Fruit fly (Drosophila melanogaster): Measurements from ENCODE around the gene unc80.

Gene unc80

dm6 chr3R:27706581-27707181 is 44.4 kb downstream of the unc80 start, which contains the start of the genes CROT and CG12877 (continued):
- peak; percentile 13 for TF ChIP-seq CG6813 (GFP tag; optimal IDR thresholded peaks at IDR 0.05)
- TF ChIP-seq zen2 (GFP tag; IDR thresholded peaks at IDR 0.05; ENCODE audit: partially characterized antibody): no peak
- peak; percentile 41 for TF ChIP-seq NC2β (GFP tag; optimal IDR thresholded peaks at IDR 0.05)
- peak; percentile 56 for TF ChIP-seq CG6654 (GFP tag; optimal IDR thresholded peaks at IDR 0.05)
- TF ChIP-seq slbo (GFP tag; IDR thresholded peaks at IDR 0.05): peak; percentile 89
- TF ChIP-seq Xrp1 (GFP tag; IDR thresholded peaks at IDR 0.05): peak; percentile 76
- TF ChIP-seq CG15601 (tag; optimal IDR thresholded peaks at IDR 0.05): peak; percentile 72
- no peak for TF ChIP-seq her (GFP tag; optimal IDR thresholded peaks at IDR 0.05)
- TF ChIP-seq Bdp1 (GFP tag; optimal IDR thresholded peaks at IDR 0.05): peak; percentile 53
- TF ChIP-seq CTCF (GFP tag; optimal IDR thresholded peaks at IDR 0.05): no peak
- TF ChIP-seq CG2712 (tag; optimal IDR thresholded peaks at IDR 0.05): peak; percentile 85
- TF ChIP-seq Hmr (GFP tag; optimal IDR thresholded peaks at IDR 0.05): peak; percentile 78
- TF ChIP-seq CG3407 (GFP tag; optimal IDR thresholded peaks at IDR 0.05): peak; percentile 43
- peak; percentile 98 for TF ChIP-seq CG9437 (GFP tag; optimal IDR thresholded peaks at IDR 0.05)
- peak; percentile 66 for TF ChIP-seq CG31224 (GFP tag; IDR thresholded peaks at IDR 0.05)
- TF ChIP-seq CG1792 (GFP tag; optimal IDR thresholded peaks at IDR 0.05): no peak
- TF ChIP-seq CoRest (tag; optimal IDR thresholded peaks at IDR 0.05): peak; percentile 92
- no peak for TF ChIP-seq HLH4C (GFP tag; IDR thresholded peaks at IDR 0.05; ENCODE audit: partially characterized antibody)
- TF ChIP-seq CG11695 (GFP tag; IDR thresholded peaks at IDR 0.05): peak; percentile 58; the same call in 1 of the 3 replicates
- peak in 1 of 3 experiments; percentile 88 for TF ChIP-seq lola (GFP tag; optimal IDR thresholded peaks at IDR 0.05)
- peak; percentile 80 for TF ChIP-seq CG32772 (GFP tag; IDR thresholded peaks at IDR 0.05)
- TF ChIP-seq Rx (GFP tag; IDR thresholded peaks at IDR 0.05): peak; percentile 32; the same call in 1 of the 2 replicates
- peak; percentile 33; the same call in 2 of the 3 replicates for TF ChIP-seq CG11560 (tag; IDR thresholded peaks at IDR 0.05)
- TF ChIP-seq jing (GFP tag; optimal IDR thresholded peaks at IDR 0.05): peak; percentile 56
- peak; percentile 80 for TF ChIP-seq CG9727 (GFP tag; optimal IDR thresholded peaks at IDR 0.05)
- TF ChIP-seq CG2116 (GFP tag; optimal IDR thresholded peaks at IDR 0.05): peak; percentile 90
- TF ChIP-seq kah (GFP tag; optimal IDR thresholded peaks at IDR 0.05): no peak
- TF ChIP-seq otp (GFP tag; IDR thresholded peaks at IDR 0.05): 0 out of 3 replicates have a peak, but pooled peaks have one; percentile 53
- peak; percentile 64 for TF ChIP-seq CG1233 (GFP tag; optimal IDR thresholded peaks at IDR 0.05)
- peak; percentile 2 for TF ChIP-seq wek (GFP tag; optimal IDR thresholded peaks at IDR 0.05)
- TF ChIP-seq CG3847 (GFP tag; IDR thresholded peaks at IDR 0.05): peak; percentile 86
- peak; percentile 60 for TF ChIP-seq CG13296 (GFP tag; optimal IDR thresholded peaks at IDR 0.05)
- peak; percentile 36 for TF ChIP-seq CG13894 (tag; optimal IDR thresholded peaks at IDR 0.05)
- peak; percentile 13 for TF ChIP-seq TFAM (GFP tag; optimal IDR thresholded peaks at IDR 0.05)
- TF ChIP-seq crp (GFP tag; optimal IDR thresholded peaks at IDR 0.05): peak; percentile 97 to 98
- peak; percentile 16 for TF ChIP-seq Dp (GFP tag; optimal IDR thresholded peaks at IDR 0.05)
- TF ChIP-seq CG4424 (GFP tag; optimal IDR thresholded peaks at IDR 0.05): peak; percentile 73
- peak; percentile 72 for TF ChIP-seq CG4730 (GFP tag; IDR thresholded peaks at IDR 0.05)
- peak; percentile 89 for TF ChIP-seq CG13775 (GFP tag; optimal IDR thresholded peaks at IDR 0.05)
- peak; percentile 56 for TF ChIP-seq org-1 (GFP tag; optimal IDR thresholded peaks at IDR 0.05)
- TF ChIP-seq Rfx (GFP tag; IDR thresholded peaks at IDR 0.05): peak; percentile 78; the same call in 1 of the 2 replicates
- 0 out of 2 replicates have a peak, but pooled peaks have one; percentile 24 for TF ChIP-seq CG32767 (GFP tag; IDR thresholded peaks at IDR 0.05)
- TF ChIP-seq Mes4 (GFP tag; optimal IDR thresholded peaks at IDR 0.05): no peak
- TF ChIP-seq HLH3B (GFP tag; IDR thresholded peaks at IDR 0.05): peak; percentile 63; the same call in 1 of the 2 replicates
- TF ChIP-seq CG7987 (GFP tag; optimal IDR thresholded peaks at IDR 0.05): no peak
- peak; percentile 30 for TF ChIP-seq CG7786 (GFP tag; optimal IDR thresholded peaks at IDR 0.05)
- no peak for TF ChIP-seq MTF-1 (GFP tag; optimal IDR thresholded peaks at IDR 0.05; ENCODE audit: borderline replicate concordance)
- TF ChIP-seq Tbp (GFP tag; optimal IDR thresholded peaks at IDR 0.05): no peak
- TF ChIP-seq CG17361 (GFP tag; IDR thresholded peaks at IDR 0.05): peak; percentile 92
- TF ChIP-seq sens-2 (GFP tag; IDR thresholded peaks at IDR 0.05): 0 out of 2 replicates have a peak, but pooled peaks have one; percentile 27

All from whole organism, embryonic.